Fruit fly (Drosophila melanogaster) whole organism, embryonic: ENCODE data around the gene PGRP-LA.

Experiments used
- Bteb2 ChIP-seq: fragments of 200-800 bp; sonication (Bioruptor generic); optimal IDR thresholded peaks from 2 replicates; lab custom pipeline; 2016; ENCODE audit warnings: missing biosample characterization, missing genetic modification characterization
- CG12236 ChIP-seq: fragments of 200-800 bp; sonication (Bioruptor generic); optimal IDR thresholded peaks from 2 replicates; lab custom pipeline; 2016; ENCODE audit warnings: missing biosample characterization, missing genetic modification characterization
- CG18599 ChIP-seq: fragments of 200-800 bp; sonication (Bioruptor generic); optimal IDR thresholded peaks from 3 replicates; lab custom pipeline; 2017; ENCODE audit warnings: missing biosample characterization, missing genetic modification characterization, mild to moderate bottlenecking, moderate library complexity, missing genetic modification reagents
- CG30020 ChIP-seq: fragments of 200-800 bp; optimal IDR thresholded peaks from 2 replicates; lab custom pipeline; 2019; ENCODE audit warnings: missing biosample characterization, mild to moderate bottlenecking, missing genetic modification characterization, moderate library complexity
- CG42726 ChIP-seq: fragments of 200-800 bp; sonication (Bioruptor generic); IDR thresholded peaks from 2 replicates; pipeline ENCODE4 v1.3.6; 2022; ENCODE audit warnings: missing biosample characterization, missing genetic modification characterization; ENCODE audit not compliant: partially characterized antibody
- CG4730 ChIP-seq: fragments of 200-800 bp; sonication (Bioruptor generic); IDR thresholded peaks from 2 replicates; pipeline ENCODE4 v1.3.6; 2022; ENCODE audit warnings: missing biosample characterization, missing genetic modification characterization
- Dad ChIP-seq: fragments of 200-800 bp; sonication (Bioruptor generic); optimal IDR thresholded peaks from 3 replicates; lab custom pipeline; 2016; ENCODE audit warnings: missing biosample characterization, missing genetic modification characterization
- hkb ChIP-seq, 2 experiments: fragments of 200-800 bp in 1 of 2; fragments of >200 bp in 1 of 2; sonication (Bioruptor generic) in 1 of 2; IDR thresholded peaks in 1 of 2; optimal IDR thresholded peaks in 1 of 2; 2 replicates each; pipeline versions ENCODE4 v1.3.6 to Lab custom; 2017 to 2022; ENCODE audit warnings: missing biosample characterization in 1 of 2, missing genetic modification characterization in 1 of 2
- jigr1 ChIP-seq: fragments of 200-800 bp; sonication (Bioruptor generic); IDR thresholded peaks from 3 replicates; pipeline ENCODE4 v1.3.6; 2022; ENCODE audit warnings: missing biosample characterization, missing genetic modification characterization
- slp2 ChIP-seq: fragments of 200-800 bp; sonication (Bioruptor generic); optimal IDR thresholded peaks from 2 replicates; lab custom pipeline; 2016; ENCODE audit warnings: missing biosample characterization, missing genetic modification characterization

dm6 chr3L:9338510-9338909, 4.4 kb downstream of the PGRP-LA start, which contains the start of gene PGRP-LC:
- no peak for TF ChIP-seq CG42726
- no peak for TF ChIP-seq CG30020
- TF ChIP-seq Bteb2 = no peak
- TF ChIP-seq slp2 (GFP tag; lab: Kevin White, UChicago) = no peak
- TF ChIP-seq hkb (optimal IDR thresholded peaks at IDR 0.05; lab: Kevin White, UChicago) = no peak
- TF ChIP-seq hkb (GFP tag; IDR thresholded peaks at IDR 0.05; lab: Robert Waterston, UW) = no peak
- no peak for TF ChIP-seq CG4730 (GFP tag; lab: Robert Waterston, UW)
- no peak for TF ChIP-seq CG18599 (GFP tag; lab: Kevin White, UChicago)
- TF ChIP-seq CG12236 (GFP tag; lab: Kevin White, UChicago) = no peak
- TF ChIP-seq jigr1 (GFP tag; lab: Robert Waterston, UW) = no peak
- TF ChIP-seq Dad (GFP tag; lab: Kevin White, UChicago) = no peak
